Fruit fly (Drosophila melanogaster) whole organism, embryonic: ENCODE data around the gene shv.

ENCODE experiments used
- Awh ChIP-seq: fragments of 200-800 bp; sonication (Bioruptor generic); IDR thresholded peaks from 2 replicates; pipeline ENCODE4, ENCODE4 v1.3.6; 2022; ENCODE audit warnings: missing biosample characterization, missing genetic modification characterization
- C15 ChIP-seq: fragments of 200-800 bp; sonication (Bioruptor generic); IDR thresholded peaks from 3 replicates; pipeline ENCODE4 v1.3.6; 2022; ENCODE audit warnings: missing biosample characterization, missing genetic modification characterization
- CG10654 ChIP-seq: fragments of 200-800 bp; sonication (Bioruptor generic); optimal IDR thresholded peaks from 2 replicates; lab custom pipeline; 2016; ENCODE audit warnings: missing biosample characterization, missing genetic modification characterization
- CG11398 ChIP-seq: fragments of 200-800 bp; sonication (Bioruptor generic); optimal IDR thresholded peaks from 2 replicates; lab custom pipeline; 2016; ENCODE audit warnings: missing biosample characterization, missing genetic modification characterization
- CG11696 ChIP-seq: fragments of 200-800 bp; sonication (Bioruptor generic); IDR thresholded peaks from 2 replicates; pipeline ENCODE4 v1.3.6; 2022; ENCODE audit warnings: missing biosample characterization, missing genetic modification characterization
- CG13296 ChIP-seq: fragments of 200-800 bp; sonication (Bioruptor generic); optimal IDR thresholded peaks from 3 replicates; lab custom pipeline; 2018; ENCODE audit warnings: missing biosample characterization, mild to moderate bottlenecking, missing genetic modification characterization
- CG14050 ChIP-seq: fragments of 200-800 bp; sonication (Bioruptor generic); IDR thresholded peaks from 3 replicates; pipeline ENCODE4 v1.3.6; 2022; ENCODE audit warnings: missing biosample characterization, missing genetic modification characterization
- CG14710 ChIP-seq: fragments of 200-800 bp; sonication (Bioruptor generic); optimal IDR thresholded peaks from 3 replicates; lab custom pipeline; 2019; ENCODE audit warnings: missing biosample characterization, mild to moderate bottlenecking, missing genetic modification characterization, moderate library complexity
- CG15269 ChIP-seq: fragments of 200-800 bp; sonication (Bioruptor generic); optimal IDR thresholded peaks from 2 replicates; lab custom pipeline; 2018; ENCODE audit warnings: missing biosample characterization, mild to moderate bottlenecking, missing genetic modification characterization, moderate library complexity
- CG15601 ChIP-seq: fragments of 200-800 bp; sonication (Bioruptor generic); optimal IDR thresholded peaks from 3 replicates; lab custom pipeline; 2019; ENCODE audit warnings: missing biosample characterization, mild to moderate bottlenecking, missing genetic modification characterization, moderate library complexity
- CG17359 ChIP-seq: fragments of 200-800 bp; sonication (Bioruptor generic); optimal IDR thresholded peaks from 3 replicates; lab custom pipeline; 2018; ENCODE audit warnings: missing biosample characterization, mild to moderate bottlenecking, missing genetic modification characterization, moderate library complexity
- CG2875 ChIP-seq: fragments of 200-800 bp; sonication (Bioruptor generic); optimal IDR thresholded peaks from 2 replicates; lab custom pipeline; 2017; ENCODE audit warnings: missing biosample characterization, mild to moderate bottlenecking, missing genetic modification characterization, missing genetic modification reagents
- CG2889 ChIP-seq: fragments of 200-800 bp; sonication (Bioruptor generic); IDR thresholded peaks from 3 replicates; pipeline ENCODE4 v1.3.6; 2022; ENCODE audit warnings: missing biosample characterization, missing genetic modification characterization
- CG31441 ChIP-seq: fragments of 200-800 bp; sonication (Bioruptor generic); IDR thresholded peaks from 2 replicates; pipeline ENCODE4 v1.3.6; 2022; ENCODE audit warnings: missing biosample characterization, missing genetic modification characterization
- CG4707 ChIP-seq: fragments of 200-800 bp; sonication (Bioruptor generic); optimal IDR thresholded peaks from 2 replicates; lab custom pipeline; 2018; ENCODE audit warnings: missing biosample characterization, mild to moderate bottlenecking, missing genetic modification characterization, moderate library complexity
- CG6254 ChIP-seq: fragments of 200-800 bp; sonication (Bioruptor generic); optimal IDR thresholded peaks from 3 replicates; lab custom pipeline; 2017; ENCODE audit warnings: mild to moderate bottlenecking, missing biosample characterization, missing genetic modification reagents, missing genetic modification characterization
- CG8281 ChIP-seq: fragments of 200-800 bp; sonication (Bioruptor generic); optimal IDR thresholded peaks from 2 replicates; lab custom pipeline; 2018; ENCODE audit warnings: missing biosample characterization, mild to moderate bottlenecking, missing genetic modification characterization, moderate library complexity
- CHES-1-like ChIP-seq: fragments of 200-800 bp; sonication (Bioruptor generic); optimal IDR thresholded peaks from 2 replicates; lab custom pipeline; 2016; ENCODE audit warnings: missing biosample characterization, missing genetic modification characterization
- Dip3 ChIP-seq: fragments of 200-800 bp; sonication (Bioruptor generic); optimal IDR thresholded peaks from 3 replicates; lab custom pipeline; 2016; ENCODE audit warnings: missing biosample characterization, missing genetic modification characterization
- E2f1 ChIP-seq: fragments of 200-800 bp; sonication (Bioruptor generic); IDR thresholded peaks from 2 replicates; pipeline ENCODE4 v1.3.6; 2022; ENCODE audit warnings: missing biosample characterization, missing genetic modification characterization
- Eip74EF ChIP-seq, 2 experiments: fragments of 200-800 bp in 1 of 2; fragments of >200 bp in 1 of 2; sonication (Bioruptor generic) in 1 of 2; optimal IDR thresholded peaks; 2 replicates each; lab custom pipeline; 2017 to 2019; ENCODE audit warnings: missing biosample characterization in 2 of 2, missing genetic modification characterization in 2 of 2, mild to moderate bottlenecking in 1 of 2, moderate library complexity in 1 of 2
- Elba2 ChIP-seq: fragments of 200-800 bp; sonication (Bioruptor generic); optimal IDR thresholded peaks from 3 replicates; lab custom pipeline; 2016; ENCODE audit warnings: missing biosample characterization, missing genetic modification characterization
- HLH3B ChIP-seq: fragments of 200-800 bp; sonication (Bioruptor generic); IDR thresholded peaks from 2 replicates; pipeline ENCODE4 v1.3.6; 2022; ENCODE audit warnings: missing biosample characterization, missing genetic modification characterization
- HLH54F ChIP-seq: fragments of 200-800 bp; sonication (Bioruptor generic); optimal IDR thresholded peaks from 3 replicates; lab custom pipeline; 2016; ENCODE audit warnings: missing biosample characterization, missing genetic modification characterization
- Jarid2 ChIP-seq: fragments of 200-800 bp; sonication (Bioruptor generic); optimal IDR thresholded peaks from 3 replicates; lab custom pipeline; 2017; ENCODE audit warnings: mild to moderate bottlenecking, missing biosample characterization, missing genetic modification reagents, missing genetic modification characterization
- MBD-R2 ChIP-seq: fragments of 200-800 bp; sonication (Bioruptor generic); IDR thresholded peaks from 2 replicates; pipeline ENCODE4 v1.3.6; 2022; ENCODE audit warnings: missing biosample characterization, missing genetic modification characterization
- NC2α ChIP-seq: fragments of 200-800 bp; sonication (Bioruptor generic); optimal IDR thresholded peaks from 2 replicates; lab custom pipeline; 2016; ENCODE audit warnings: missing biosample characterization, missing genetic modification characterization
- Optix ChIP-seq: fragments of 200-800 bp; sonication (Bioruptor generic); IDR thresholded peaks from 3 replicates; pipeline ENCODE4 v1.3.6; 2022; ENCODE audit warnings: missing biosample characterization, missing genetic modification characterization
- Six4 ChIP-seq: fragments of 200-800 bp; sonication (Bioruptor generic); optimal IDR thresholded peaks from 2 replicates; lab custom pipeline; 2016; ENCODE audit warnings: missing biosample characterization, missing genetic modification characterization
- Usf ChIP-seq: fragments of 200-800 bp; sonication (Bioruptor generic); optimal IDR thresholded peaks from 2 replicates; lab custom pipeline; 2017; ENCODE audit warnings: missing genotype, missing biosample characterization, missing genetic modification characterization
- ab ChIP-seq: fragments of 200-800 bp; sonication (Bioruptor generic); optimal IDR thresholded peaks from 2 replicates; lab custom pipeline; 2016; ENCODE audit warnings: missing biosample characterization, missing genetic modification characterization
- btn ChIP-seq: fragments of 200-800 bp; sonication (Bioruptor generic); optimal IDR thresholded peaks from 2 replicates; lab custom pipeline; 2016; ENCODE audit warnings: missing biosample characterization, missing genetic modification characterization
- cad ChIP-seq: fragments of >200 bp; optimal IDR thresholded peaks from 2 replicates; lab custom pipeline; 2017; ENCODE audit warnings: missing biosample characterization, missing genetic modification characterization
- da ChIP-seq: fragments of 200-800 bp; sonication (Bioruptor generic); optimal IDR thresholded peaks from 2 replicates; lab custom pipeline; 2016; ENCODE audit warnings: missing biosample characterization, missing genetic modification characterization
- dan ChIP-seq: fragments of 200-800 bp; sonication (Bioruptor generic); IDR thresholded peaks from 2 replicates; pipeline ENCODE4 v1.3.6; 2022; ENCODE audit warnings: missing biosample characterization, missing genetic modification characterization
- dm ChIP-seq: fragments of 200-800 bp; sonication (Bioruptor generic); optimal IDR thresholded peaks from 3 replicates; lab custom pipeline; 2016; ENCODE audit warnings: missing biosample characterization, missing genetic modification characterization
- dpn ChIP-seq, 2 experiments: fragments of 200-800 bp; sonication (Bioruptor generic); optimal IDR thresholded peaks; 3 replicates each; lab custom pipeline; 2016; ENCODE audit warnings: missing biosample characterization in 2 of 2, missing genetic modification characterization in 2 of 2
- emc ChIP-seq: fragments of 200-800 bp; sonication (Bioruptor generic); optimal IDR thresholded peaks from 2 replicates; lab custom pipeline; 2016; ENCODE audit warnings: missing biosample characterization, missing genetic modification characterization
- gcm ChIP-seq: fragments of 200-800 bp; sonication (Bioruptor generic); optimal IDR thresholded peaks from 2 replicates; lab custom pipeline; 2019; ENCODE audit warnings: missing biosample characterization, mild to moderate bottlenecking, missing genetic modification characterization, moderate library complexity
- hbn ChIP-seq: fragments of 200-800 bp; sonication (Bioruptor generic); IDR thresholded peaks from 2 replicates; pipeline ENCODE4 v1.3.6; 2022; ENCODE audit warnings: missing biosample characterization, missing genetic modification characterization; ENCODE audit not compliant: partially characterized antibody
- her ChIP-seq: fragments of 200-800 bp; sonication (Bioruptor generic); optimal IDR thresholded peaks from 2 replicates; lab custom pipeline; 2016; ENCODE audit warnings: missing biosample characterization, missing genetic modification characterization
- ken ChIP-seq: fragments of 200-800 bp; sonication (Bioruptor generic); IDR thresholded peaks from 3 replicates; pipeline ENCODE4 v1.3.6; 2022; ENCODE audit warnings: missing biosample characterization, missing genetic modification characterization
- odd ChIP-seq: fragments of 200-800 bp; sonication (Bioruptor generic); optimal IDR thresholded peaks from 2 replicates; lab custom pipeline; 2017; ENCODE audit warnings: missing biosample characterization, mild to moderate bottlenecking, missing genetic modification characterization
- org-1 ChIP-seq: fragments of 200-800 bp; sonication (Bioruptor generic); optimal IDR thresholded peaks from 2 replicates; lab custom pipeline; 2017; ENCODE audit warnings: missing biosample characterization, missing genetic modification characterization
- peb ChIP-seq: fragments of 200-800 bp; sonication (Bioruptor generic); IDR thresholded peaks from 2 replicates; pipeline ENCODE4 v1.3.6; 2022; ENCODE audit warnings: missing biosample characterization, missing genetic modification characterization
- pfk ChIP-seq: fragments of 200-800 bp; sonication (Bioruptor generic); optimal IDR thresholded peaks from 2 replicates; lab custom pipeline; 2018; ENCODE audit warnings: missing biosample characterization, mild to moderate bottlenecking, missing genetic modification characterization, moderate library complexity
- pum ChIP-seq: fragments of 200-800 bp; sonication (Bioruptor generic); optimal IDR thresholded peaks from 2 replicates; lab custom pipeline; 2016; ENCODE audit warnings: missing biosample characterization, missing genetic modification characterization
- seq ChIP-seq: fragments of 200-800 bp; sonication (Bioruptor generic); IDR thresholded peaks from 2 replicates; pipeline ENCODE4 v1.3.6; 2022; ENCODE audit warnings: missing biosample characterization, missing genetic modification characterization
- sim ChIP-seq: fragments of 200-800 bp; sonication (Bioruptor generic); IDR thresholded peaks from 2 replicates; pipeline ENCODE4 v1.3.6; 2022; ENCODE audit warnings: missing biosample characterization, missing genetic modification characterization
- tll ChIP-seq, 2 experiments: fragments of 200-800 bp in 1 of 2; fragments of >200 bp in 1 of 2; sonication (Bioruptor generic) in 1 of 2; optimal IDR thresholded peaks; 2 replicates each; lab custom pipeline; 2017 to 2019; ENCODE audit warnings: missing biosample characterization in 2 of 2, missing genetic modification characterization in 2 of 2, mild to moderate bottlenecking in 1 of 2, moderate library complexity in 1 of 2

The shv gene

dm6 chr2L:480638-481399, 27.9 kb downstream of the shv start (continued):
- TF ChIP-seq CG13296 (GFP tag; lab: Kevin White, UChicago) = peak; percentile 100
- peak; percentile 99 for TF ChIP-seq CG4707 (GFP tag; lab: Kevin White, UChicago)
- TF ChIP-seq Awh (GFP tag; lab: Robert Waterston, UW) = no peak
- TF ChIP-seq CG8281 (tag; lab: Kevin White, UChicago) = peak; percentile 97
- peak; percentile 99 for TF ChIP-seq her
- TF ChIP-seq btn (GFP tag; lab: Kevin White, UChicago) = peak; percentile 100
- TF ChIP-seq peb = no peak
- no peak for TF ChIP-seq MBD-R2
- peak; percentile 100 for TF ChIP-seq Dip3 (GFP tag; lab: Kevin White, UChicago)
- no peak for TF ChIP-seq E2f1 (GFP tag; lab: Robert Waterston, UW)
- TF ChIP-seq Jarid2 (GFP tag; lab: Kevin White, UChicago) = peak; percentile 100
- TF ChIP-seq org-1 (GFP tag; lab: Kevin White, UChicago) = peak; percentile 100
- TF ChIP-seq emc (GFP tag; lab: Kevin White, UChicago) = peak; percentile 100
- TF ChIP-seq tll (GFP tag; optimal IDR thresholded peaks at IDR 0.05; lab: Kevin White, UChicago) = peak; percentile 63 to 94
- no peak for TF ChIP-seq sim (GFP tag; lab: Robert Waterston, UW)
- TF ChIP-seq Optix (GFP tag; lab: Robert Waterston, UW) = no peak
- no peak for TF ChIP-seq CG14050 (GFP tag; lab: Robert Waterston, UW)
- peak; percentile 99 for TF ChIP-seq Elba2 (GFP tag; lab: Kevin White, UChicago)
- TF ChIP-seq CG31441 (GFP tag; lab: Robert Waterston, UW) = no peak
- no peak for TF ChIP-seq ken (GFP tag; lab: Robert Waterston, UW)
- TF ChIP-seq pfk (GFP tag; lab: Kevin White, UChicago) = peak; percentile 83
- peak; percentile 100 for TF ChIP-seq gcm
- TF ChIP-seq C15 (GFP tag; lab: Robert Waterston, UW) = no peak
- peak; percentile 100 for TF ChIP-seq CG10654 (GFP tag; lab: Kevin White, UChicago)
- TF ChIP-seq CG15269 = peak; percentile 100
- peak; percentile 100 for TF ChIP-seq Usf
- TF ChIP-seq seq (GFP tag; lab: Robert Waterston, UW) = no peak
- peak; percentile 100 for TF ChIP-seq CG2875 (GFP tag; lab: Kevin White, UChicago)
- TF ChIP-seq CG17359 (tag; lab: Kevin White, UChicago) = peak; percentile 100
- peak; percentile 99 for TF ChIP-seq CG15601
- peak; percentile 100 for TF ChIP-seq CG11398 (GFP tag; lab: Kevin White, UChicago)
- peak; percentile 100 for TF ChIP-seq pum (GFP tag; lab: Kevin White, UChicago)
- TF ChIP-seq Eip74EF (GFP tag; optimal IDR thresholded peaks at IDR 0.05; lab: Kevin White, UChicago) = peak in 1 of 2 experiments; percentile 100
- peak; percentile 100 for TF ChIP-seq CHES-1-like (GFP tag; lab: Kevin White, UChicago)
- peak; percentile 100 for TF ChIP-seq dm (GFP tag; lab: Kevin White, UChicago)
- TF ChIP-seq CG11696 (GFP tag; lab: Robert Waterston, UW) = no peak
- peak; percentile 100 for TF ChIP-seq dpn (GFP tag; optimal IDR thresholded peaks at IDR 0.05; lab: Kevin White, UChicago)
- TF ChIP-seq hbn (GFP tag; lab: Robert Waterston, UW) = no peak
- TF ChIP-seq dan (GFP tag; lab: Robert Waterston, UW) = no peak
- peak; percentile 100 for TF ChIP-seq odd (GFP tag; lab: Kevin White, UChicago)
- TF ChIP-seq ab (GFP tag; lab: Kevin White, UChicago) = peak; percentile 100
- peak; percentile 100 for TF ChIP-seq da (GFP tag; lab: Kevin White, UChicago)
- peak; percentile 100 for TF ChIP-seq NC2α (GFP tag; lab: Kevin White, UChicago)
- TF ChIP-seq CG6254 (GFP tag; lab: Kevin White, UChicago) = peak; percentile 98
- TF ChIP-seq CG2889 (GFP tag; lab: Robert Waterston, UW) = no peak
- peak; percentile 99 for TF ChIP-seq CG14710
- TF ChIP-seq Six4 (GFP tag; lab: Kevin White, UChicago) = peak; percentile 100
- TF ChIP-seq HLH3B (GFP tag; lab: Robert Waterston, UW) = no peak
- peak; percentile 100 for TF ChIP-seq HLH54F
- TF ChIP-seq cad (GFP tag; lab: Kevin White, UChicago) = no peak
